Worm (Caenorhabditis elegans) whole organism, L1 larva: ENCODE data around the gene K07H8.12.
A peak's percentile ranks its signal among the peaks of the same experiment; 100 is the strongest.

Experiments used
- C04F5.9 ChIP-seq: sonication (generic microtip); optimal IDR thresholded peaks from 2 replicates; lab custom pipeline; 2016; ENCODE audit warnings: missing genetic modification characterization, missing compliant biosample characterization
- C34B4.2 ChIP-seq: sonication (generic microtip); optimal IDR thresholded peaks from 2 replicates; lab custom pipeline; 2017; ENCODE audit warnings: mild to moderate bottlenecking, missing genetic modification characterization, missing compliant biosample characterization
- Y116A8C.19 ChIP-seq: sonication (generic microtip); optimal IDR thresholded peaks from 2 replicates; lab custom pipeline; 2016; ENCODE audit warnings: missing compliant biosample characterization, missing genetic modification characterization, borderline replicate concordance
- aly-2 ChIP-seq: fragments of 150-350 bp; optimal IDR thresholded peaks from 2 replicates; lab custom pipeline; 2014; ENCODE audit warnings: missing biosample characterization, missing genetic modification characterization
- ceh-8 ChIP-seq: fragments of 200-800 bp; sonication (Bioruptor generic); optimal IDR thresholded peaks from 2 replicates; lab custom pipeline; 2018; ENCODE audit warnings: mild to moderate bottlenecking, missing genetic modification characterization, moderate library complexity, missing compliant biosample characterization
- ceh-90 ChIP-seq: sonication (generic microtip); optimal IDR thresholded peaks from 2 replicates; lab custom pipeline; 2016; ENCODE audit warnings: missing genetic modification characterization, missing compliant biosample characterization
- dpl-1 ChIP-seq, 3 experiments: fragments of 150-350 bp in 2 of 3; sonication (generic microtip) in 1 of 3; optimal IDR thresholded peaks; 2 replicates each; lab custom pipeline; 2014 to 2017; ENCODE audit warnings: missing biosample characterization in 3 of 3, missing genetic modification characterization in 3 of 3, missing genetic modification reagents in 3 of 3
- efl-1 ChIP-seq, 4 experiments: fragments of 150-350 bp; optimal IDR thresholded peaks in 3 of 4; peaks in 1 of 4; 1 replicate in 1 of 4; 2 replicates in 3 of 4; lab custom pipeline; 2014; ENCODE audit warnings: missing biosample characterization in 2 of 4, missing genetic modification characterization in 2 of 4, missing genetic modification reagents in 2 of 4
- efl-3 ChIP-seq: fragments of 200-800 bp; sonication (Bioruptor generic); optimal IDR thresholded peaks from 2 replicates; lab custom pipeline; 2018; ENCODE audit warnings: mild to moderate bottlenecking, missing genetic modification characterization, missing compliant biosample characterization
- egl-27 ChIP-seq, 2 experiments: fragments of 150-350 bp in 1 of 2; sonication (generic microtip); optimal IDR thresholded peaks; 3 replicates each; lab custom pipeline; 2017 to 2018; ENCODE audit warnings: missing biosample characterization in 2 of 2, missing genetic modification characterization in 2 of 2, missing genetic modification reagents in 2 of 2
- elt-2 ChIP-seq: sonication (generic microtip); optimal IDR thresholded peaks from 2 replicates; lab custom pipeline; 2016; ENCODE audit warnings: missing genetic modification characterization, mild to moderate bottlenecking, inconsistent platforms, missing compliant biosample characterization, missing genetic modification reagents
- elt-3 ChIP-seq, 6 experiments: fragments of 150-350 bp in 1 of 6; sonication (generic microtip); optimal IDR thresholded peaks; 2 replicates each; lab custom pipeline; 2017 to 2018; ENCODE audit warnings: missing biosample characterization in 6 of 6, missing genetic modification characterization in 6 of 6, inconsistent platforms in 1 of 6
- ets-5 ChIP-seq: fragments of 200-800 bp; sonication (Bioruptor generic); IDR thresholded peaks from 2 replicates; pipeline ENCODE4 v1.3.6; 2022; ENCODE audit warnings: missing genetic modification characterization, missing compliant biosample characterization
- fkh-4 ChIP-seq: sonication (generic microtip); optimal IDR thresholded peaks from 2 replicates; lab custom pipeline; 2016; ENCODE audit warnings: missing compliant biosample characterization, missing genetic modification characterization, borderline replicate concordance
- fos-1 ChIP-seq: fragments of 150-350 bp; optimal IDR thresholded peaks from 2 replicates; lab custom pipeline; 2014; ENCODE audit warnings: missing biosample characterization, missing genetic modification characterization
- hpl-2 ChIP-seq: fragments of 150-350 bp; optimal IDR thresholded peaks from 2 replicates; lab custom pipeline; 2014; ENCODE audit warnings: missing biosample characterization, missing genetic modification reagents, missing genetic modification characterization
- isw-1 ChIP-seq: fragments of 200-800 bp; sonication (Bioruptor generic); IDR thresholded peaks from 2 replicates; pipeline ENCODE4 v1.3.6; 2022; ENCODE audit warnings: missing genetic modification characterization, missing compliant biosample characterization
- jun-1 ChIP-seq: fragments of 150-350 bp; optimal IDR thresholded peaks from 2 replicates; lab custom pipeline; 2014; ENCODE audit warnings: missing biosample characterization, missing genetic modification reagents, missing genetic modification characterization
- lin-14 ChIP-seq: fragments of 200-800 bp; sonication (Bioruptor generic); optimal IDR thresholded peaks from 2 replicates; lab custom pipeline; 2018; ENCODE audit warnings: mild to moderate bottlenecking, missing genetic modification characterization, moderate library complexity, missing compliant biosample characterization
- lin-35 ChIP-seq, 2 experiments: fragments of 150-350 bp; optimal IDR thresholded peaks; 2 replicates each; lab custom pipeline; 2014; ENCODE audit warnings: missing biosample characterization in 2 of 2, missing genetic modification characterization in 2 of 2, missing genetic modification reagents in 2 of 2
- lin-39 ChIP-seq: fragments of 150-350 bp; optimal IDR thresholded peaks from 2 replicates; lab custom pipeline; 2014; ENCODE audit warnings: missing biosample characterization, missing genetic modification reagents, missing genetic modification characterization
- lsy-2 ChIP-seq, 2 experiments: fragments of 150-350 bp; optimal IDR thresholded peaks; 2 replicates each; lab custom pipeline; 2014; ENCODE audit warnings: missing biosample characterization in 2 of 2, missing genetic modification characterization in 2 of 2
- mab-9 ChIP-seq: fragments of 200-800 bp; sonication (Bioruptor generic); IDR thresholded peaks from 2 replicates; pipeline ENCODE4 v1.3.6; 2022; ENCODE audit warnings: missing genetic modification reagents, missing genetic modification characterization, missing compliant biosample characterization
- mdl-1 ChIP-seq, 2 experiments: fragments of 150-350 bp; optimal IDR thresholded peaks; 2 replicates each; lab custom pipeline; 2014 to 2017; ENCODE audit warnings: missing biosample characterization in 2 of 2, missing genetic modification characterization in 2 of 2, inconsistent platforms in 1 of 2
- mef-2 ChIP-seq: fragments of 150-350 bp; optimal IDR thresholded peaks from 2 replicates; lab custom pipeline; 2014; ENCODE audit warnings: missing biosample characterization, missing genetic modification characterization
- mep-1 ChIP-seq: fragments of 150-350 bp; optimal IDR thresholded peaks from 2 replicates; lab custom pipeline; 2014; ENCODE audit warnings: missing biosample characterization, missing genetic modification characterization
- nhr-12 ChIP-seq: sonication (generic microtip); optimal IDR thresholded peaks from 2 replicates; lab custom pipeline; 2017; ENCODE audit warnings: missing biosample characterization, missing genetic modification characterization
- nhr-19 ChIP-seq: fragments of 200-800 bp; sonication (Bioruptor generic); conservative IDR thresholded peaks from 2 replicates; pipeline ENCODE4 v1.3.6; 2022; ENCODE audit warnings: missing genetic modification characterization, missing compliant biosample characterization
- nhr-20 ChIP-seq: sonication (generic microtip); optimal IDR thresholded peaks from 2 replicates; lab custom pipeline; 2016; ENCODE audit warnings: mild to moderate bottlenecking, missing genetic modification characterization, missing compliant biosample characterization
- nhr-47 ChIP-seq: sonication (generic microtip); optimal IDR thresholded peaks from 2 replicates; lab custom pipeline; 2016; ENCODE audit warnings: mild to moderate bottlenecking, missing genetic modification characterization, moderate library complexity, missing compliant biosample characterization
- nhr-71 ChIP-seq: sonication (generic microtip); optimal IDR thresholded peaks from 2 replicates; lab custom pipeline; 2016; ENCODE audit warnings: mild to moderate bottlenecking, missing genetic modification characterization, moderate library complexity, missing compliant biosample characterization
- nhr-77 ChIP-seq: fragments of 150-350 bp; optimal IDR thresholded peaks from 2 replicates; lab custom pipeline; 2014; ENCODE audit warnings: missing biosample characterization, missing genetic modification characterization
- nhr-85 ChIP-seq: sonication (generic microtip); peaks from one replicate; lab custom pipeline; 2016; ENCODE audit warnings: missing genetic modification characterization, inconsistent platforms, missing compliant biosample characterization
- nhr-90 ChIP-seq: sonication (generic microtip); optimal IDR thresholded peaks from 2 replicates; lab custom pipeline; 2016; ENCODE audit warnings: mild to moderate bottlenecking, missing genetic modification characterization, missing compliant biosample characterization; ENCODE audit not compliant: poor library complexity
- pax-3 ChIP-seq: fragments of 200-800 bp; sonication (Bioruptor generic); optimal IDR thresholded peaks from 2 replicates; lab custom pipeline; 2018; ENCODE audit warnings: mild to moderate bottlenecking, missing genetic modification characterization, moderate library complexity, missing compliant biosample characterization
- pqm-1 ChIP-seq: sonication (generic microtip); optimal IDR thresholded peaks from 3 replicates; lab custom pipeline; 2017; ENCODE audit warnings: missing biosample characterization, missing genetic modification characterization
- rnt-1 ChIP-seq: sonication (generic microtip); optimal IDR thresholded peaks from 2 replicates; lab custom pipeline; 2016; ENCODE audit warnings: mild to moderate bottlenecking, missing genetic modification characterization, moderate library complexity, missing compliant biosample characterization
- snu-23 ChIP-seq: sonication (generic microtip); optimal IDR thresholded peaks from 2 replicates; lab custom pipeline; 2016; ENCODE audit warnings: missing genetic modification characterization, missing compliant biosample characterization
- sptf-1 ChIP-seq: fragments of 150-350 bp; optimal IDR thresholded peaks from 2 replicates; lab custom pipeline; 2014; ENCODE audit warnings: missing biosample characterization, missing genetic modification characterization
- sup-37 ChIP-seq: fragments of 200-800 bp; sonication (Bioruptor generic); optimal IDR thresholded peaks from 2 replicates; lab custom pipeline; 2018; ENCODE audit warnings: mild to moderate bottlenecking, missing genetic modification characterization, missing compliant biosample characterization
- swsn-7 ChIP-seq: sonication (generic microtip); optimal IDR thresholded peaks from 2 replicates; lab custom pipeline; 2016; ENCODE audit warnings: missing genetic modification characterization, missing compliant biosample characterization
- tbx-2 ChIP-seq: sonication (generic microtip); optimal IDR thresholded peaks from 2 replicates; lab custom pipeline; 2016; ENCODE audit warnings: missing genetic modification characterization, missing compliant biosample characterization
- unc-130 ChIP-seq: fragments of 150-350 bp; optimal IDR thresholded peaks from 2 replicates; lab custom pipeline; 2017; ENCODE audit warnings: missing biosample characterization, missing genetic modification characterization, inconsistent platforms
- unc-30 ChIP-seq: sonication (generic microtip); optimal IDR thresholded peaks from 2 replicates; lab custom pipeline; 2017; ENCODE audit warnings: missing biosample characterization, missing genetic modification characterization
- unc-62 ChIP-seq: fragments of 150-350 bp; optimal IDR thresholded peaks from 2 replicates; lab custom pipeline; 2014; ENCODE audit warnings: missing biosample characterization, missing genetic modification reagents, missing genetic modification characterization
- unc-86 ChIP-seq: sonication (generic microtip); optimal IDR thresholded peaks from 2 replicates; lab custom pipeline; 2016; ENCODE audit warnings: missing genetic modification characterization, missing compliant biosample characterization
- unc-98 ChIP-seq: fragments of 200-800 bp; sonication (Bioruptor generic); IDR thresholded peaks from 2 replicates; pipeline ENCODE4 v1.3.6; 2022; ENCODE audit warnings: missing genetic modification characterization, missing compliant biosample characterization
- xbp-1 ChIP-seq: sonication (generic microtip); optimal IDR thresholded peaks from 2 replicates; lab custom pipeline; 2016; ENCODE audit warnings: missing genetic modification characterization, missing compliant biosample characterization
- zip-4 ChIP-seq: fragments of 200-800 bp; sonication (Bioruptor generic); optimal IDR thresholded peaks from 2 replicates; lab custom pipeline; 2018; ENCODE audit warnings: mild to moderate bottlenecking, missing genetic modification characterization, moderate library complexity, missing compliant biosample characterization
- ztf-11 ChIP-seq, 2 experiments: sonication (generic microtip); optimal IDR thresholded peaks; 2 replicates each; lab custom pipeline; 2016 to 2017; ENCODE audit warnings: missing genetic modification characterization in 2 of 2, missing biosample characterization in 1 of 2, missing compliant biosample characterization in 1 of 2

K07H8.12 gene

ce11 chrIV:8229523-8229922 is 47.0 kb downstream of the K07H8.12 start:
- TF ChIP-seq nhr-19 (GFP tag; lab: Robert Waterston, UW), result peak; percentile 24
- peak; percentile 43 for TF ChIP-seq snu-23
- peak; percentile 51 for TF ChIP-seq swsn-7 (tag; lab: Kevin White, UChicago)
- TF ChIP-seq nhr-12, result no peak
- TF ChIP-seq nhr-90 (tag; lab: Kevin White, UChicago), result peak; percentile 66
- peak; percentile 16 for TF ChIP-seq hpl-2
- peak; percentile 59 for TF ChIP-seq jun-1 (tag; lab: Kevin White, UChicago)
- peak; percentile 85 for TF ChIP-seq nhr-85 (tag; lab: Kevin White, UChicago)
- peak in 2 of 6 experiments; percentile 20 to 22 for TF ChIP-seq elt-3 (tag; optimal IDR thresholded peaks at IDR 0.05; lab: Kevin White, UChicago)
- no peak for TF ChIP-seq aly-2 (tag; lab: Kevin White, UChicago)
- TF ChIP-seq ceh-8, result no peak
- TF ChIP-seq pqm-1, result no peak
- TF ChIP-seq sptf-1 (tag; lab: Kevin White, UChicago), result no peak
- TF ChIP-seq unc-86, result no peak
- TF ChIP-seq sup-37 (GFP tag; lab: Kevin White, UChicago), result peak; percentile 11
- peak in 1 of 2 experiments; percentile 56 for TF ChIP-seq lin-35 (GFP tag; optimal IDR thresholded peaks at IDR 0.05; lab: Kevin White, UChicago)
- peak; percentile 87 for TF ChIP-seq nhr-20 (tag; lab: Kevin White, UChicago)
- TF ChIP-seq mab-9, result no peak
- TF ChIP-seq elt-2 (tag; lab: Kevin White, UChicago), result peak; percentile 76
- no peak for TF ChIP-seq mef-2 (tag; lab: Kevin White, UChicago)
- TF ChIP-seq fkh-4 (tag; lab: Kevin White, UChicago), result no peak
- TF ChIP-seq unc-30 (tag; lab: Kevin White, UChicago), result no peak
- no peak for TF ChIP-seq C04F5.9 (tag; lab: Kevin White, UChicago)
- peak; percentile 14 to 17 for TF ChIP-seq efl-1 (optimal IDR thresholded peaks at IDR 0.05; lab: Kevin White, UChicago)
- TF ChIP-seq efl-1 (GFP tag; optimal IDR thresholded peaks at IDR 0.05 in 1 of 2; lab: Kevin White, UChicago), result no peak
- no peak for TF ChIP-seq ceh-90
- TF ChIP-seq unc-98 (GFP tag; lab: Robert Waterston, UW), result no peak
- TF ChIP-seq nhr-77 (tag; lab: Kevin White, UChicago), result peak; percentile 58
- no peak for TF ChIP-seq fos-1
- TF ChIP-seq mdl-1 (tag; optimal IDR thresholded peaks at IDR 0.05; lab: Kevin White, UChicago), result peak in 1 of 2 experiments; percentile 55
- peak in 1 of 2 experiments; percentile 15 for TF ChIP-seq egl-27 (tag; optimal IDR thresholded peaks at IDR 0.05; lab: Kevin White, UChicago)
- TF ChIP-seq nhr-71, result peak; percentile 68
- no peak for TF ChIP-seq C34B4.2 (tag; lab: Kevin White, UChicago)
- peak; percentile 82 for TF ChIP-seq lin-14 (GFP tag; lab: Kevin White, UChicago)
- no peak for TF ChIP-seq zip-4 (GFP tag; lab: Kevin White, UChicago)
- TF ChIP-seq lsy-2 (tag; optimal IDR thresholded peaks at IDR 0.05; lab: Kevin White, UChicago), result peak in 1 of 2 experiments; percentile 35
- TF ChIP-seq dpl-1 (GFP tag; optimal IDR thresholded peaks at IDR 0.05; lab: Kevin White, UChicago), result no peak
- TF ChIP-seq unc-62 (GFP tag; lab: Kevin White, UChicago), result no peak
- TF ChIP-seq Y116A8C.19 (tag; lab: Kevin White, UChicago), result no peak
- no peak for TF ChIP-seq ets-5 (GFP tag; lab: Robert Waterston, UW)
- TF ChIP-seq nhr-47, result peak; percentile 39
- no peak for TF ChIP-seq ztf-11 (tag; optimal IDR thresholded peaks at IDR 0.05; lab: Kevin White, UChicago)
- TF ChIP-seq tbx-2 (tag; lab: Kevin White, UChicago), result peak; percentile 63
- peak; percentile 27 for TF ChIP-seq rnt-1 (tag; lab: Kevin White, UChicago)
- TF ChIP-seq isw-1 (GFP tag; lab: Robert Waterston, UW), result no peak
- TF ChIP-seq xbp-1 (tag; lab: Kevin White, UChicago), result peak; percentile 20
- TF ChIP-seq mep-1, result no peak
- no peak for TF ChIP-seq pax-3 (tag; lab: Kevin White, UChicago)
- no peak for TF ChIP-seq efl-3
- no peak for TF ChIP-seq lin-39 (tag; lab: Kevin White, UChicago)
- no peak for TF ChIP-seq unc-130 (tag; lab: Kevin White, UChicago)
